Fruit fly (Drosophila melanogaster): ENCODE data around the gene CG5565.

CG5565 gene

dm6 chr2L:1312321-1312720, 43.4 kb downstream of the CG5565 start (continued):
- no peak for TF ChIP-seq Eip93F (GFP tag; optimal IDR thresholded peaks at IDR 0.05)
- no peak for TF ChIP-seq CG6276 (GFP tag; optimal IDR thresholded peaks at IDR 0.05)
- TF ChIP-seq Ets21C (GFP tag; optimal IDR thresholded peaks at IDR 0.05) = peak; percentile 20
- TF ChIP-seq Blimp-1 (GFP tag; optimal IDR thresholded peaks at IDR 0.05) = no peak
- peak; percentile 21 for TF ChIP-seq spab (GFP tag; optimal IDR thresholded peaks at IDR 0.05)
- no peak for TF ChIP-seq Hr38 (GFP tag; optimal IDR thresholded peaks at IDR 0.05)
- TF ChIP-seq fd59A (GFP tag; optimal IDR thresholded peaks at IDR 0.05) = peak; percentile 46
- TF ChIP-seq dsx (GFP tag; optimal IDR thresholded peaks at IDR 0.05; ENCODE audit: poor library complexity, severe bottlenecking) = peak; percentile 50
- peak; percentile 27 for TF ChIP-seq CG1621 (tag; optimal IDR thresholded peaks at IDR 0.05)
- TF ChIP-seq CG11762 (GFP tag; optimal IDR thresholded peaks at IDR 0.05; ENCODE audit: insufficient read depth) = no peak
- no peak for TF ChIP-seq salr (GFP tag; optimal IDR thresholded peaks at IDR 0.05)
- TF ChIP-seq CG6163 (GFP tag; IDR thresholded peaks at IDR 0.05) = peak; percentile 65
- TF ChIP-seq Gug (GFP tag; IDR thresholded peaks at IDR 0.05) = peak; percentile 36; the same call in 1 of the 2 replicates
- peak; percentile 59 for TF ChIP-seq esn (GFP tag; optimal IDR thresholded peaks at IDR 0.05)
- peak; percentile 30 for TF ChIP-seq CG3032 (tag; optimal IDR thresholded peaks at IDR 0.05)
- TF ChIP-seq Hr4 (GFP tag; optimal IDR thresholded peaks at IDR 0.05) = peak; percentile 36
- peak; percentile 36 for TF ChIP-seq achi (GFP tag; optimal IDR thresholded peaks at IDR 0.05)
- peak; percentile 59 for TF ChIP-seq CG10631 (GFP tag; optimal IDR thresholded peaks at IDR 0.05)

All from whole organism, prepupa.